Worm (Caenorhabditis elegans) whole organism, early embryonic: ENCODE measurements around the gene C09F9.2.

Experiments
- B0310.2 ChIP-seq: sonication (generic microtip); optimal IDR thresholded peaks from 2 replicates; lab custom pipeline; 2016; ENCODE audit warnings: mild to moderate bottlenecking, missing genetic modification characterization, missing compliant biosample characterization
- F13C5.2 ChIP-seq: sonication (generic microtip); optimal IDR thresholded peaks from 2 replicates; lab custom pipeline; 2017; ENCODE audit warnings: mild to moderate bottlenecking, missing genetic modification characterization, inconsistent platforms, missing compliant biosample characterization
- aly-1 ChIP-seq: sonication (generic microtip); optimal IDR thresholded peaks from 2 replicates; lab custom pipeline; 2016; ENCODE audit warnings: missing genetic modification characterization, missing compliant biosample characterization
- ama-1 ChIP-seq: fragments of 150-350 bp; optimal IDR thresholded peaks from 2 replicates; lab custom pipeline; 2014
- ceh-13 ChIP-seq: fragments of 200-800 bp; sonication (Bioruptor generic); optimal IDR thresholded peaks from 2 replicates; lab custom pipeline; 2018; ENCODE audit warnings: mild to moderate bottlenecking, missing genetic modification characterization, missing compliant biosample characterization
- ceh-36 ChIP-seq: sonication (generic microtip); optimal IDR thresholded peaks from 2 replicates; lab custom pipeline; 2016; ENCODE audit warnings: missing genetic modification characterization, inconsistent platforms, missing compliant biosample characterization
- ets-7 ChIP-seq: sonication (generic microtip); optimal IDR thresholded peaks from 2 replicates; lab custom pipeline; 2016; ENCODE audit warnings: missing genotype, missing genetic modification characterization, missing compliant biosample characterization
- flt-1 ChIP-seq: fragments of 200-800 bp; sonication (Bioruptor generic); IDR thresholded peaks from 2 replicates; pipeline ENCODE4 v1.3.6; 2022; ENCODE audit warnings: missing genetic modification characterization, missing compliant biosample characterization
- hmbx-1 ChIP-seq: sonication (generic microtip); optimal IDR thresholded peaks from 2 replicates; lab custom pipeline; 2016; ENCODE audit warnings: mild to moderate bottlenecking, missing genetic modification characterization, missing compliant biosample characterization
- hmg-4 ChIP-seq: fragments of 200-800 bp; sonication (Bioruptor generic); optimal IDR thresholded peaks from 2 replicates; lab custom pipeline; 2018; ENCODE audit warnings: mild to moderate bottlenecking, missing genetic modification characterization, missing compliant biosample characterization
- hnd-1 ChIP-seq: sonication (generic microtip); optimal IDR thresholded peaks from 2 replicates; lab custom pipeline; 2016; ENCODE audit warnings: missing genetic modification characterization, missing compliant biosample characterization
- pes-1 ChIP-seq: fragments of 200-800 bp; sonication (Bioruptor generic); IDR thresholded peaks from 2 replicates; pipeline ENCODE4 v1.3.6; 2022; ENCODE audit warnings: missing genetic modification reagents, missing genetic modification characterization, missing compliant biosample characterization
- scrt-1 ChIP-seq: fragments of 200-800 bp; sonication (Bioruptor generic); IDR thresholded peaks from 2 replicates; pipeline ENCODE4 v1.3.6; 2022; ENCODE audit warnings: missing genetic modification characterization, missing compliant biosample characterization
- sea-1 ChIP-seq: fragments of 200-800 bp; sonication (Bioruptor generic); conservative IDR thresholded peaks from 2 replicates; pipeline ENCODE4 v1.3.6; 2022; ENCODE audit warnings: missing genetic modification characterization, missing compliant biosample characterization
- tbx-11 ChIP-seq: fragments of 200-800 bp; sonication (Bioruptor generic); IDR thresholded peaks from 2 replicates; pipeline ENCODE4 v1.3.6; 2022; ENCODE audit warnings: missing genetic modification characterization, missing compliant biosample characterization
- tbx-37 ChIP-seq: fragments of 200-800 bp; sonication (Bioruptor generic); conservative IDR thresholded peaks from 2 replicates; pipeline ENCODE4 v1.3.6; 2022; ENCODE audit warnings: missing genetic modification reagents, missing genetic modification characterization, missing compliant biosample characterization
- tra-4 ChIP-seq: sonication (generic microtip); optimal IDR thresholded peaks from 2 replicates; lab custom pipeline; 2017; ENCODE audit warnings: missing genetic modification characterization, missing compliant biosample characterization

Gene C09F9.2

ce11 chrII:14704204-14704603 lies 1.1 kb upstream of the C09F9.2 start:
- TF ChIP-seq B0310.2 (tag; lab: Kevin White, UChicago), result no peak
- TF ChIP-seq ama-1 (lab: Kevin White, UChicago), result no peak
- no peak for TF ChIP-seq tbx-11 (GFP tag; lab: Robert Waterston, UW)
- no peak for TF ChIP-seq hnd-1 (tag; lab: Kevin White, UChicago)
- TF ChIP-seq pes-1 (GFP tag; lab: Robert Waterston, UW), result no peak
- TF ChIP-seq sea-1 (GFP tag; lab: Robert Waterston, UW), result no peak
- TF ChIP-seq hmbx-1 (tag; lab: Kevin White, UChicago), result no peak
- no peak for TF ChIP-seq tbx-37
- TF ChIP-seq ets-7 (tag; lab: Kevin White, UChicago), result no peak

ce11 chrII:14705956-14706355 lies 641 bp downstream of the C09F9.2 start:
- no peak for TF ChIP-seq tbx-11 (GFP tag; lab: Robert Waterston, UW)

- no peak for TF ChIP-seq tra-4 (tag; lab: Kevin White, UChicago)
- TF ChIP-seq F13C5.2 (tag; lab: Kevin White, UChicago), result no peak
- TF ChIP-seq scrt-1 (GFP tag; lab: Robert Waterston, UW), result no peak
- TF ChIP-seq flt-1 (GFP tag; lab: Robert Waterston, UW), result no peak
- no peak for TF ChIP-seq aly-1 (tag; lab: Kevin White, UChicago)
- TF ChIP-seq ceh-36 (tag; lab: Kevin White, UChicago), result no peak
- TF ChIP-seq hmg-4 (GFP tag; lab: Kevin White, UChicago), result no peak
These were observed 1.2 kb downstream of the C09F9.2 start for ce11 chrII:14706479-14706878.

ce11 chrII:14728119-14728518 lies 22.8 kb downstream of the C09F9.2 start:
- TF ChIP-seq ceh-36 (tag; lab: Kevin White, UChicago) (no peak), ama-1 (lab: Kevin White, UChicago) (no peak), hmg-4 (GFP tag; lab: Kevin White, UChicago) (no peak), ets-7 (tag; lab: Kevin White, UChicago) (no peak), scrt-1 (GFP tag; lab: Robert Waterston, UW) (no peak), tra-4 (tag; lab: Kevin White, UChicago) (no peak), F13C5.2 (tag; lab: Kevin White, UChicago) (no peak), hnd-1 (tag; lab: Kevin White, UChicago) (no peak), tbx-37 (no peak), B0310.2 (tag; lab: Kevin White, UChicago) (no peak), flt-1 (GFP tag; lab: Robert Waterston, UW) (no peak), tbx-11 (GFP tag; lab: Robert Waterston, UW) (no peak), hmbx-1 (tag; lab: Kevin White, UChicago) (no peak), ceh-13 (no peak), aly-1 (tag; lab: Kevin White, UChicago) (no peak), pes-1 (GFP tag; lab: Robert Waterston, UW) (no peak)

ce11 chrII:14733424-14733823 lies 28.1 kb downstream of the C09F9.2 start, which contains the start of gene glna-1:
TSS of gene glna-1 (minus strand) at chrII:14733524.
- no peak for TF ChIP-seq pes-1 (GFP tag; lab: Robert Waterston, UW)
- TF ChIP-seq F13C5.2 (tag; lab: Kevin White, UChicago), result no peak
- no peak for TF ChIP-seq ama-1 (lab: Kevin White, UChicago)
- no peak for TF ChIP-seq hmbx-1 (tag; lab: Kevin White, UChicago)

- TF ChIP-seq ama-1 (lab: Kevin White, UChicago) (no peak), tbx-11 (GFP tag; lab: Robert Waterston, UW) (no peak)
These were observed 33.8 kb downstream of the C09F9.2 start, which contains the start of gene npr-34 for ce11 chrII:14739143-14739542. TSS of gene npr-34 (minus strand) at chrII:14739243.

- no peak for TF ChIP-seq ceh-13
- no peak for TF ChIP-seq F13C5.2 (tag; lab: Kevin White, UChicago)
- TF ChIP-seq ceh-36 (tag; lab: Kevin White, UChicago), result no peak
- no peak for TF ChIP-seq hmg-4 (GFP tag; lab: Kevin White, UChicago)
- TF ChIP-seq ets-7 (tag; lab: Kevin White, UChicago), result no peak
- no peak for TF ChIP-seq aly-1 (tag; lab: Kevin White, UChicago)
- no peak for TF ChIP-seq B0310.2 (tag; lab: Kevin White, UChicago)
- TF ChIP-seq flt-1 (GFP tag; lab: Robert Waterston, UW), result no peak
- no peak for TF ChIP-seq tbx-11 (GFP tag; lab: Robert Waterston, UW)
- TF ChIP-seq hnd-1 (tag; lab: Kevin White, UChicago), result no peak
- no peak for TF ChIP-seq scrt-1 (GFP tag; lab: Robert Waterston, UW)
- no peak for TF ChIP-seq tra-4 (tag; lab: Kevin White, UChicago)
- no peak for TF ChIP-seq sea-1 (GFP tag; lab: Robert Waterston, UW)
- TF ChIP-seq tbx-37, result no peak
These were observed 39.8 kb downstream of the C09F9.2 start for ce11 chrII:14745127-14745526.

ce11 chrII:14752187-14752959 lies 47.1 kb downstream of the C09F9.2 start, which contains the start of gene smg-9:
TSS of gene smg-9 (minus strand) at chrII:14752849.
- TF ChIP-seq hnd-1 (tag; lab: Kevin White, UChicago) (no peak), sea-1 (GFP tag; lab: Robert Waterston, UW) (no peak), flt-1 (GFP tag; lab: Robert Waterston, UW) (no peak), tbx-11 (GFP tag; lab: Robert Waterston, UW) (no peak), ceh-13 (no peak), pes-1 (GFP tag; lab: Robert Waterston, UW) (no peak), scrt-1 (GFP tag; lab: Robert Waterston, UW) (0 out of 2 replicates have a peak, but pooled peaks have one; percentile 25), aly-1 (tag; lab: Kevin White, UChicago) (no peak)
